Fruit fly (Drosophila melanogaster) whole organism, embryonic: Measurements from ENCODE around the gene glu.

Experiments used
- Bteb2 ChIP-seq: fragments of 200-800 bp; sonication (Bioruptor generic); optimal IDR thresholded peaks from 2 replicates; lab custom pipeline; 2016; ENCODE audit warnings: missing biosample characterization, missing genetic modification characterization
- CG10543 ChIP-seq: fragments of 200-800 bp; sonication (Bioruptor generic); optimal IDR thresholded peaks from 3 replicates; lab custom pipeline; 2017; ENCODE audit warnings: missing biosample characterization, mild to moderate bottlenecking, missing genetic modification characterization, moderate library complexity
- CG12236 ChIP-seq: fragments of 200-800 bp; sonication (Bioruptor generic); optimal IDR thresholded peaks from 2 replicates; lab custom pipeline; 2016; ENCODE audit warnings: missing biosample characterization, missing genetic modification characterization
- CG1529 ChIP-seq: fragments of 200-800 bp; sonication (Bioruptor generic); optimal IDR thresholded peaks from 3 replicates; lab custom pipeline; 2018; ENCODE audit warnings: missing biosample characterization, missing genetic modification characterization
- CG17359 ChIP-seq: fragments of 200-800 bp; sonication (Bioruptor generic); optimal IDR thresholded peaks from 3 replicates; lab custom pipeline; 2018; ENCODE audit warnings: missing biosample characterization, mild to moderate bottlenecking, missing genetic modification characterization, moderate library complexity
- CG2199 ChIP-seq: fragments of 200-800 bp; sonication (Bioruptor generic); IDR thresholded peaks from 3 replicates; pipeline ENCODE4 v1.3.6; 2022; ENCODE audit warnings: missing biosample characterization, missing genetic modification characterization
- CG31441 ChIP-seq: fragments of 200-800 bp; sonication (Bioruptor generic); IDR thresholded peaks from 2 replicates; pipeline ENCODE4 v1.3.6; 2022; ENCODE audit warnings: missing biosample characterization, missing genetic modification characterization
- CG34422 ChIP-seq: fragments of 200-800 bp; sonication (Bioruptor generic); IDR thresholded peaks from 3 replicates; pipeline ENCODE4 v1.3.6; 2022; ENCODE audit warnings: missing biosample characterization, missing genetic modification characterization
- CG3995 ChIP-seq: fragments of 200-800 bp; sonication (Bioruptor generic); optimal IDR thresholded peaks from 3 replicates; lab custom pipeline; 2016; ENCODE audit warnings: missing biosample characterization, missing genetic modification characterization
- CG4328 ChIP-seq: fragments of 200-800 bp; sonication (Bioruptor generic); optimal IDR thresholded peaks from 3 replicates; lab custom pipeline; 2017; ENCODE audit warnings: missing biosample characterization, missing genetic modification reagents, missing genetic modification characterization
- CG4404 ChIP-seq: fragments of 200-800 bp; sonication (Bioruptor generic); IDR thresholded peaks from 2 replicates; pipeline ENCODE4 v1.3.6; 2022; ENCODE audit warnings: missing biosample characterization, missing genetic modification characterization
- CG4424 ChIP-seq: fragments of 200-800 bp; sonication (Bioruptor generic); optimal IDR thresholded peaks from 3 replicates; lab custom pipeline; 2016; ENCODE audit warnings: missing biosample characterization, missing genetic modification characterization
- CG5245 ChIP-seq: fragments of 200-800 bp; sonication (Bioruptor generic); optimal IDR thresholded peaks from 3 replicates; lab custom pipeline; 2016; ENCODE audit warnings: missing biosample characterization, missing genetic modification characterization
- CG6683 ChIP-seq: fragments of 200-800 bp; sonication (Bioruptor generic); optimal IDR thresholded peaks from 2 replicates; lab custom pipeline; 2017; ENCODE audit warnings: missing biosample characterization, mild to moderate bottlenecking, missing genetic modification characterization, missing genetic modification reagents
- CG7271 ChIP-seq: fragments of 200-800 bp; sonication (Bioruptor generic); optimal IDR thresholded peaks from 2 replicates; lab custom pipeline; 2018; ENCODE audit warnings: missing biosample characterization, mild to moderate bottlenecking, missing genetic modification characterization, moderate library complexity
- CG7786 ChIP-seq: fragments of 200-800 bp; sonication (Bioruptor generic); optimal IDR thresholded peaks from 2 replicates; lab custom pipeline; 2016; ENCODE audit warnings: missing biosample characterization, missing genetic modification characterization
- CG8944 ChIP-seq: fragments of 200-800 bp; sonication (Bioruptor generic); optimal IDR thresholded peaks from 3 replicates; lab custom pipeline; 2016; ENCODE audit warnings: missing biosample characterization, missing genetic modification characterization
- CrebB ChIP-seq: fragments of 200-800 bp; sonication (Bioruptor generic); optimal IDR thresholded peaks from 3 replicates; lab custom pipeline; 2018; ENCODE audit warnings: missing biosample characterization, mild to moderate bottlenecking, missing genetic modification characterization
- Dad ChIP-seq: fragments of 200-800 bp; sonication (Bioruptor generic); optimal IDR thresholded peaks from 3 replicates; lab custom pipeline; 2016; ENCODE audit warnings: missing biosample characterization, missing genetic modification characterization
- Doc2 ChIP-seq: fragments of 200-800 bp; sonication (Bioruptor generic); IDR thresholded peaks from 2 replicates; pipeline ENCODE4 v1.3.6; 2022; ENCODE audit warnings: missing biosample characterization, missing genetic modification characterization
- Ets97D ChIP-seq: fragments of 200-800 bp; sonication (Bioruptor generic); optimal IDR thresholded peaks from 3 replicates; lab custom pipeline; 2016; ENCODE audit warnings: missing biosample characterization, missing genetic modification characterization
- Fer1 ChIP-seq: fragments of 200-800 bp; sonication (Bioruptor generic); optimal IDR thresholded peaks from 2 replicates; lab custom pipeline; 2017; ENCODE audit warnings: missing biosample characterization, mild to moderate bottlenecking, missing genetic modification characterization
- HLH3B ChIP-seq: fragments of 200-800 bp; sonication (Bioruptor generic); IDR thresholded peaks from 2 replicates; pipeline ENCODE4 v1.3.6; 2022; ENCODE audit warnings: missing biosample characterization, missing genetic modification characterization
- Hr3 ChIP-seq: fragments of 200-800 bp; sonication (Bioruptor generic); optimal IDR thresholded peaks from 3 replicates; lab custom pipeline; 2016; ENCODE audit warnings: missing biosample characterization, missing genetic modification characterization
- Hr39 ChIP-seq: fragments of >200 bp; optimal IDR thresholded peaks from 2 replicates; lab custom pipeline; 2017
- MTF-1 ChIP-seq: fragments of 200-800 bp; sonication (Bioruptor generic); optimal IDR thresholded peaks from 2 replicates; lab custom pipeline; 2018; ENCODE audit warnings: missing biosample characterization, mild to moderate bottlenecking, missing genetic modification characterization, borderline replicate concordance
- Mad ChIP-seq: fragments of 200-800 bp; sonication (Bioruptor generic); optimal IDR thresholded peaks from 2 replicates; lab custom pipeline; 2016; ENCODE audit warnings: missing biosample characterization, missing genetic modification characterization
- Med ChIP-seq: fragments of 200-800 bp; sonication (Bioruptor generic); peaks from one replicate; lab custom pipeline; 2016; ENCODE audit warnings: missing biosample characterization, missing genetic modification characterization, mild to moderate bottlenecking, inconsistent platforms, moderate library complexity
- Nf-YC ChIP-seq: fragments of 200-800 bp; optimal IDR thresholded peaks from 3 replicates; lab custom pipeline; 2019; ENCODE audit warnings: missing biosample characterization, mild to moderate bottlenecking, missing genetic modification characterization, moderate library complexity
- Oli ChIP-seq: fragments of 200-800 bp; sonication (Bioruptor generic); optimal IDR thresholded peaks from 2 replicates; lab custom pipeline; 2018; ENCODE audit warnings: missing biosample characterization, mild to moderate bottlenecking, missing genetic modification characterization, moderate library complexity
- al ChIP-seq: fragments of 200-800 bp; sonication (Bioruptor generic); IDR thresholded peaks from 2 replicates; pipeline ENCODE4 v1.3.6; 2022; ENCODE audit warnings: missing biosample characterization, missing genetic modification characterization
- aop ChIP-seq: fragments of 200-800 bp; sonication (Bioruptor generic); IDR thresholded peaks from 2 replicates; pipeline ENCODE4 v1.3.6; 2022; ENCODE audit warnings: missing biosample characterization, missing genetic modification characterization
- ase ChIP-seq: fragments of 200-800 bp; sonication (Bioruptor generic); IDR thresholded peaks from 3 replicates; pipeline ENCODE4 v1.3.6; 2022; ENCODE audit warnings: missing biosample characterization, missing genetic modification characterization
- az2 ChIP-seq: fragments of 200-800 bp; sonication (Bioruptor generic); optimal IDR thresholded peaks from 3 replicates; lab custom pipeline; 2016; ENCODE audit warnings: missing biosample characterization, missing genetic modification characterization
- chn ChIP-seq: fragments of 200-800 bp; sonication (Bioruptor generic); optimal IDR thresholded peaks from 2 replicates; lab custom pipeline; 2016; ENCODE audit warnings: missing biosample characterization, missing genetic modification characterization
- crc ChIP-seq: fragments of 200-800 bp; sonication (Bioruptor generic); optimal IDR thresholded peaks from 2 replicates; lab custom pipeline; 2016; ENCODE audit warnings: missing biosample characterization, missing genetic modification characterization
- crp ChIP-seq, 2 experiments: fragments of 200-800 bp; sonication (Bioruptor generic); optimal IDR thresholded peaks; 2 replicates in 1 of 2; 3 replicates in 1 of 2; lab custom pipeline; 2017; ENCODE audit warnings: missing biosample characterization in 2 of 2, missing genetic modification characterization in 2 of 2, mild to moderate bottlenecking in 1 of 2, moderate library complexity in 1 of 2
- en ChIP-seq: fragments of 200-800 bp; sonication (Bioruptor generic); optimal IDR thresholded peaks from 2 replicates; lab custom pipeline; 2016; ENCODE audit warnings: missing biosample characterization, missing genetic modification characterization
- exex ChIP-seq: fragments of 200-800 bp; sonication (Bioruptor generic); optimal IDR thresholded peaks from 4 replicates; lab custom pipeline; 2018; ENCODE audit warnings: missing biosample characterization, mild to moderate bottlenecking, missing genetic modification characterization, moderate library complexity
- fu2 ChIP-seq: fragments of 200-800 bp; sonication (Bioruptor generic); optimal IDR thresholded peaks from 2 replicates; lab custom pipeline; 2016; ENCODE audit warnings: missing biosample characterization, missing genetic modification characterization
- gcm ChIP-seq: fragments of 200-800 bp; sonication (Bioruptor generic); optimal IDR thresholded peaks from 2 replicates; lab custom pipeline; 2019; ENCODE audit warnings: missing biosample characterization, mild to moderate bottlenecking, missing genetic modification characterization, moderate library complexity
- gem ChIP-seq: fragments of 200-800 bp; sonication (Bioruptor generic); optimal IDR thresholded peaks from 2 replicates; lab custom pipeline; 2019; ENCODE audit warnings: missing biosample characterization, mild to moderate bottlenecking, missing genetic modification characterization, moderate library complexity
- jing ChIP-seq: fragments of 200-800 bp; sonication (Bioruptor generic); optimal IDR thresholded peaks from 2 replicates; lab custom pipeline; 2018; ENCODE audit warnings: missing biosample characterization, mild to moderate bottlenecking, missing genetic modification characterization
- luna ChIP-seq: fragments of 200-800 bp; sonication (Bioruptor generic); optimal IDR thresholded peaks from 2 replicates; lab custom pipeline; 2016; ENCODE audit warnings: missing biosample characterization, missing genetic modification characterization
- pfk ChIP-seq: fragments of 200-800 bp; sonication (Bioruptor generic); optimal IDR thresholded peaks from 2 replicates; lab custom pipeline; 2018; ENCODE audit warnings: missing biosample characterization, mild to moderate bottlenecking, missing genetic modification characterization, moderate library complexity
- sna ChIP-seq: fragments of 200-800 bp; sonication (Bioruptor generic); IDR thresholded peaks from 2 replicates; pipeline ENCODE4 v1.3.6; 2022; ENCODE audit warnings: missing biosample characterization, missing genetic modification characterization; ENCODE audit not compliant: partially characterized antibody
- sr ChIP-seq: fragments of 200-800 bp; sonication (Bioruptor generic); IDR thresholded peaks from 3 replicates; pipeline ENCODE4 v1.3.6; 2022; ENCODE audit warnings: missing biosample characterization, missing genetic modification characterization
- ssp ChIP-seq: fragments of 200-800 bp; sonication (Bioruptor generic); IDR thresholded peaks from 2 replicates; pipeline ENCODE4 v1.3.6; 2022; ENCODE audit warnings: missing biosample characterization, missing genetic modification characterization
- tup ChIP-seq: fragments of 200-800 bp; sonication (Bioruptor generic); optimal IDR thresholded peaks from 2 replicates; lab custom pipeline; 2016; ENCODE audit warnings: missing biosample characterization, mild to moderate bottlenecking, missing genetic modification characterization, moderate library complexity
- zfh2 ChIP-seq: fragments of 200-800 bp; sonication (Bioruptor generic); optimal IDR thresholded peaks from 2 replicates; lab custom pipeline; 2016; ENCODE audit warnings: missing biosample characterization, missing genetic modification characterization

The glu gene

DNA sequence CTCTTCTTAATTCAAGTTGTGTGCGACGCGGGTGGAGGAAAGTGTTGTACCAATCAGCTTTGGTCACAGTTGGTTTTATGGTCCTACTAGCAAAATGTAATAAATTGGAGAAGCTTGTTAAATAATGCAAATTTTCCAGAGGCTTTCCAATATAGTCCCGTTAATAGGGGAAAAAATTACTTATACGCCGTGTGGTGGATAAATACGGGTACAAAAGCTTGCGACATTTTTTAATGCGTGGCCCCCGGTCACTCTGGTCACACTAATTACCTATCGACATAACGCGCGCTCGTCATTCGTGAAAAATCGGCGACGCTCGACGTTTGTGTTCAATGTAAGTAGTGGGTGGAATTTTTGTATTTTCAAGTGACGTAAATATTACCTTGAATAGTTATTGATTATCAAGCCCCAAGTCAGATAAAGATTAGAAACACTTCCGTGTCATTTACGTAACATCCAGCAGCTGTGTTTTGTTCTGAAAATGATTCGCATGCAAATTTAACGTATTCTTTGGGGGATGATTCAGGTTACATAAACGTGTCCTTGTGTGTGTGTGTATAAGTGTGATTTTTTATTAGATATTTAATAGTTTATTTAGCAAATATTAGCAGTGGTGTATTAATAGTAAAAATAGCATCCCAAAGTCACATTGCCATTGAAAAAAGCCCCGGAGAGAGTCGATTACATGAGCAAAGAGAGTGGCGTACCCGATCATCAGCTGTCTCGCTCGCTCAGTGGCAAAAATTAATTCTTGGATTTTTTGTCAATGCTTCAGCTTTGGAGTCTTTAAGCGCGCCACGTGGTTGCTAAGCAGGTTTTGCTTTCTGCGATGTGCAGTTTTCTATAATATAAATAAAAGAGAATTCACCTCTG, 18.3 kb downstream of the glu start, which contains the start of gene Cyt-c-p (continued):
- no peak for TF ChIP-seq CG2199 (GFP tag; lab: Robert Waterston, UW)
- TF ChIP-seq Nf-YC, result peak; percentile 55
- no peak for TF ChIP-seq CG12236
- TF ChIP-seq crp (GFP tag; optimal IDR thresholded peaks at IDR 0.05; lab: Kevin White, UChicago), result no peak
- TF ChIP-seq Dad (GFP tag; lab: Kevin White, UChicago), result peak; percentile 50
- no peak for TF ChIP-seq en (GFP tag; lab: Kevin White, UChicago)
- TF ChIP-seq exex (tag; lab: Kevin White, UChicago), result peak; percentile 44
- no peak for TF ChIP-seq Hr39 (lab: Kevin White, UChicago)
- TF ChIP-seq CG17359, result no peak
- no peak for TF ChIP-seq sr (GFP tag; lab: Robert Waterston, UW)
- no peak for TF ChIP-seq CrebB (tag; lab: Kevin White, UChicago)
- TF ChIP-seq CG4328 (GFP tag; lab: Kevin White, UChicago), result no peak
- peak; percentile 31 for TF ChIP-seq Fer1 (GFP tag; lab: Kevin White, UChicago)
- 0 out of 2 replicates have a peak, but pooled peaks have one; percentile 12 for TF ChIP-seq CG31441
- TF ChIP-seq MTF-1, result no peak
- no peak for TF ChIP-seq pfk (GFP tag; lab: Kevin White, UChicago)
- peak; percentile 40 for TF ChIP-seq gcm (GFP tag; lab: Kevin White, UChicago)
- no peak for TF ChIP-seq luna (GFP tag; lab: Kevin White, UChicago)
- peak; percentile 9 for TF ChIP-seq Bteb2 (GFP tag; lab: Kevin White, UChicago)
- TF ChIP-seq Mad, result no peak
- no peak for TF ChIP-seq Doc2 (GFP tag; lab: Robert Waterston, UW)
- no peak for TF ChIP-seq CG5245 (GFP tag; lab: Kevin White, UChicago)
- no peak for TF ChIP-seq ase
- TF ChIP-seq Oli (tag; lab: Kevin White, UChicago), result no peak
- TF ChIP-seq CG8944 (GFP tag; lab: Kevin White, UChicago), result no peak
- TF ChIP-seq al, result no peak
- TF ChIP-seq chn (GFP tag; lab: Kevin White, UChicago), result no peak
- peak; percentile 76 for TF ChIP-seq Ets97D (GFP tag; lab: Kevin White, UChicago)
- no peak for TF ChIP-seq ssp
- TF ChIP-seq CG10543 (GFP tag; lab: Kevin White, UChicago), result peak; percentile 29
- no peak for TF ChIP-seq CG3995 (GFP tag; lab: Kevin White, UChicago)
- TF ChIP-seq CG7271 (tag; lab: Kevin White, UChicago), result no peak
- no peak for TF ChIP-seq CG7786 (GFP tag; lab: Kevin White, UChicago)
- TF ChIP-seq CG6683 (GFP tag; lab: Kevin White, UChicago), result no peak
- TF ChIP-seq gem, result peak; percentile 20
- no peak for TF ChIP-seq crc (GFP tag; lab: Kevin White, UChicago)
- TF ChIP-seq Hr3 (GFP tag; lab: Kevin White, UChicago), result no peak
- no peak for TF ChIP-seq az2 (GFP tag; lab: Kevin White, UChicago)
- TF ChIP-seq fu2 (GFP tag; lab: Kevin White, UChicago), result no peak
- TF ChIP-seq tup (GFP tag; lab: Kevin White, UChicago), result no peak
- TF ChIP-seq Med (GFP tag; lab: Kevin White, UChicago), result peak; percentile 89
- no peak for TF ChIP-seq jing (GFP tag; lab: Kevin White, UChicago)
- TF ChIP-seq sna (GFP tag; lab: Robert Waterston, UW), result 0 out of 2 replicates have a peak, but pooled peaks have one; percentile 41
- TF ChIP-seq CG4404 (GFP tag; lab: Robert Waterston, UW), result no peak
- TF ChIP-seq CG1529, result no peak
- no peak for TF ChIP-seq zfh2 (GFP tag; lab: Kevin White, UChicago)
- no peak for TF ChIP-seq HLH3B (GFP tag; lab: Robert Waterston, UW)
- no peak for TF ChIP-seq aop
- no peak; the same call in 2 of the 3 replicates for TF ChIP-seq CG34422
- no peak for TF ChIP-seq CG4424 (GFP tag; lab: Kevin White, UChicago)
